Fruit fly (Drosophila melanogaster): ENCODE results near the gene CG4238.

Gene CG4238

dm6 chr2L:1970312-1970929 lies 39.2 kb upstream of the CG4238 start, which contains the start of gene erm (continued):
- TF ChIP-seq hbn (GFP tag; IDR thresholded peaks at IDR 0.05; ENCODE audit: partially characterized antibody) (no peak), aop (GFP tag; IDR thresholded peaks at IDR 0.05) (no peak), h (optimal IDR thresholded peaks at IDR 0.05) (no peak), sqz (GFP tag; optimal IDR thresholded peaks at IDR 0.05) (no peak), Med (GFP tag) (peak; percentile 73), Ets65A (GFP tag) (peak; percentile 9), bowl (GFP tag; IDR thresholded peaks at IDR 0.05) (no peak), Dbx (GFP tag; IDR thresholded peaks at IDR 0.05) (no peak), CG7745 (tag; optimal IDR thresholded peaks at IDR 0.05) (no peak), Adf1 (GFP tag; IDR thresholded peaks at IDR 0.05) (peak; percentile 91), row (GFP tag; IDR thresholded peaks at IDR 0.05) (no peak), CG43689 (GFP tag; IDR thresholded peaks at IDR 0.05) (no peak), CG6654 (GFP tag; optimal IDR thresholded peaks at IDR 0.05) (no peak), vvl (GFP tag; IDR thresholded peaks at IDR 0.05) (peak; percentile 49; the same call in 1 of the 2 replicates), crol (GFP tag; IDR thresholded peaks at IDR 0.05) (peak; percentile 91), dan (GFP tag; IDR thresholded peaks at IDR 0.05) (no peak), ranshi (GFP tag; IDR thresholded peaks at IDR 0.05) (no peak), CG13624 (GFP tag; optimal IDR thresholded peaks at IDR 0.05) (no peak), CG13424 (tag; optimal IDR thresholded peaks at IDR 0.05) (no peak), dmrt99B (tag; optimal IDR thresholded peaks at IDR 0.05) (no peak), nerfin-2 (GFP tag; IDR thresholded peaks at IDR 0.05; ENCODE audit: partially characterized antibody) (peak; percentile 31; the same call in 1 of the 2 replicates), CG10147 (GFP tag; optimal IDR thresholded peaks at IDR 0.05) (no peak), Ets97D (GFP tag; optimal IDR thresholded peaks at IDR 0.05) (no peak), NC2α (GFP tag; optimal IDR thresholded peaks at IDR 0.05) (no peak), Sry-β (GFP tag; optimal IDR thresholded peaks at IDR 0.05) (no peak), trem (tag; optimal IDR thresholded peaks at IDR 0.05) (no peak), bigmax (GFP tag; optimal IDR thresholded peaks at IDR 0.05) (peak; percentile 84), CG34376 (GFP tag; optimal IDR thresholded peaks at IDR 0.05) (no peak), en (GFP tag; optimal IDR thresholded peaks at IDR 0.05) (no peak), pum (GFP tag; optimal IDR thresholded peaks at IDR 0.05) (no peak), CG8944 (GFP tag; optimal IDR thresholded peaks at IDR 0.05) (no peak), otp (GFP tag; IDR thresholded peaks at IDR 0.05) (0 out of 3 replicates have a peak, but pooled peaks have one; percentile 5), CG18011 (GFP tag; optimal IDR thresholded peaks at IDR 0.05) (no peak), seq (GFP tag; IDR thresholded peaks at IDR 0.05) (peak; percentile 90), scrt (GFP tag; optimal IDR thresholded peaks at IDR 0.05) (no peak), CG11093 (GFP tag; IDR thresholded peaks at IDR 0.05) (no peak), CG17802 (tag; optimal IDR thresholded peaks at IDR 0.05) (no peak), ATbp (GFP tag; optimal IDR thresholded peaks at IDR 0.05) (no peak), Fer1 (GFP tag; optimal IDR thresholded peaks at IDR 0.05) (no peak), ind (GFP tag; optimal IDR thresholded peaks at IDR 0.05) (no peak), stc (GFP tag; IDR thresholded peaks at IDR 0.05) (no peak), CG9215 (GFP tag; IDR thresholded peaks at IDR 0.05) (0 out of 2 replicates have a peak, but pooled peaks have one; percentile 17), gt (GFP tag; IDR thresholded peaks at IDR 0.05) (no peak), kni (GFP tag; optimal IDR thresholded peaks at IDR 0.05) (peak; percentile 37), nerfin-1 (tag; optimal IDR thresholded peaks at IDR 0.05) (peak; percentile 50), Dip2 (GFP tag; IDR thresholded peaks at IDR 0.05) (no peak), mam (GFP tag; optimal IDR thresholded peaks at IDR 0.05) (no peak), tll (GFP tag; optimal IDR thresholded peaks at IDR 0.05) (peak in 1 of 2 experiments; percentile 97), sr (GFP tag; IDR thresholded peaks at IDR 0.05) (peak; percentile 60; the same call in 2 of the 3 replicates), slp2 (GFP tag; optimal IDR thresholded peaks at IDR 0.05) (no peak), CG3847 (GFP tag; IDR thresholded peaks at IDR 0.05) (0 out of 2 replicates have a peak, but pooled peaks have one; percentile 14)
